Worm (Caenorhabditis elegans): ENCODE results near the gene F58B3.4.

F58B3.4 gene

DNA sequence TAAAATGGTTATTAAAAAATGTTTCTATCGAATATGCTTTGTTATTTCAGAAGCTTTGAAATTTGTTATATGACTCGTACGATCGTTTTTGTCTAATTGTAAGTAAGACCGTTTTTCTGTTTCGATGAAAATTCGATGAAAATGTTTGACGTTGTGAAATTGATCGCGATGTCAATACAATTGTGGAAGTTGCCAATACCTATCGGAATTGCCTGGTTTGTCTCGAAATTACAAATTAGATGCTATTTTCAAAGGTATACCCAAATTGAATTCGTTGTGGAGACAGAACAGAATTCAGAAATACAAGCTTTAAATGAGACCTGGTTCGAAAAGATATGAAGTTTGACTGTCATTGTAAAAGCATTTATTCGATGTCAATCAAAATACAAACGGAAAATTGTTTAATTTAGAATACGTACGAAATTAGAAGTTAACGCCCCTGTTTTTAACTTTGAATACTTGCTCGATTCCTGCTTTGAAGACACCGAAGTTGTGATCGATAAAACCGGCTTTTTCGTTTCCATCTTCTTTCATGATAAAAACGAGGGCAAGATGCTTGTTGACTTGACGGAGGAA, 28.3 kb downstream of the F58B3.4 start:
- TF ChIP-seq klf-2 (GFP tag; conservative IDR thresholded peaks at IDR 0.05) = no peak
- no peak for TF ChIP-seq ref-1 (GFP tag; conservative IDR thresholded peaks at IDR 0.05)
- TF ChIP-seq tab-1 (GFP tag; IDR thresholded peaks at IDR 0.05) = no peak
- no peak for TF ChIP-seq flt-1 (GFP tag; IDR thresholded peaks at IDR 0.05)
- no peak for TF ChIP-seq T22C8.4 (GFP tag; IDR thresholded peaks at IDR 0.05)
- TF ChIP-seq ztf-29 (GFP tag; IDR thresholded peaks at IDR 0.05) = no peak
- no peak for TF ChIP-seq cog-1 (tag; optimal IDR thresholded peaks at IDR 0.05)
- TF ChIP-seq med-1 (GFP tag; optimal IDR thresholded peaks at IDR 0.05; ENCODE audit: insufficient read depth) = no peak
- TF ChIP-seq ztf-23 (GFP tag; IDR thresholded peaks at IDR 0.05) = no peak

DNA sequence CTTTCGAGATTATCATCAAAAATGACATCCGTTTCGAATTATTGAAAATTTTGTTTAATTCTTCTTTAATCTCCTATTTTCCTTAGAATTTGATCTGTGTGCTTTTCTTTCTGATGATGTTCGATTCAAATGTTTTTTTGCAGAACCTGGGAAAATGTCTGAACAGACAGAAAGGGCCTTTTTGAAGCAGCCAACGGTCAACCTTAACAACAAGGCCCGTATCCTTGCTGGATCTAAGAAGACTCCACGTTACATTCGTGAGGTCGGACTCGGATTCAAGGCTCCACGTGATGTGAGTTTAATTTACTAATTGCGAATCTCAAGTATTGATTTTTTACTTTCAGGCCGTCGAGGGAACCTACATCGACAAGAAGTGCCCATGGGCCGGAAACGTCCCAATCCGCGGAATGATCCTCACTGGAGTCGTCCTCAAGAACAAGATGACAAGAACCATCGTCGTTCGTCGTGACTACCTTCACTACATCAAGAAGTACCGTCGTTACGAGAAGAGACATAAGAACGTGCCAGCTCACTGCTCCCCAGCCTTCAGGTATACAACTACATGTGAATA, 29.1 kb downstream of the F58B3.4 start, which contains the start of gene rps-11:
TSS of gene rps-11 (plus strand) at position 144 of the 571 bp plus-strand sequence.
- TF ChIP-seq med-1 (GFP tag; optimal IDR thresholded peaks at IDR 0.05; ENCODE audit: insufficient read depth) = no peak
- TF ChIP-seq cog-1 (tag; optimal IDR thresholded peaks at IDR 0.05) = no peak
- no peak for TF ChIP-seq tab-1 (GFP tag; IDR thresholded peaks at IDR 0.05)
- TF ChIP-seq ztf-23 (GFP tag; IDR thresholded peaks at IDR 0.05) = no peak
- no peak for TF ChIP-seq flt-1 (GFP tag; IDR thresholded peaks at IDR 0.05)
- TF ChIP-seq ref-1 (GFP tag; conservative IDR thresholded peaks at IDR 0.05) = no peak
- no peak for TF ChIP-seq T22C8.4 (GFP tag; IDR thresholded peaks at IDR 0.05)
- no peak for TF ChIP-seq klf-2 (GFP tag; conservative IDR thresholded peaks at IDR 0.05)

DNA sequence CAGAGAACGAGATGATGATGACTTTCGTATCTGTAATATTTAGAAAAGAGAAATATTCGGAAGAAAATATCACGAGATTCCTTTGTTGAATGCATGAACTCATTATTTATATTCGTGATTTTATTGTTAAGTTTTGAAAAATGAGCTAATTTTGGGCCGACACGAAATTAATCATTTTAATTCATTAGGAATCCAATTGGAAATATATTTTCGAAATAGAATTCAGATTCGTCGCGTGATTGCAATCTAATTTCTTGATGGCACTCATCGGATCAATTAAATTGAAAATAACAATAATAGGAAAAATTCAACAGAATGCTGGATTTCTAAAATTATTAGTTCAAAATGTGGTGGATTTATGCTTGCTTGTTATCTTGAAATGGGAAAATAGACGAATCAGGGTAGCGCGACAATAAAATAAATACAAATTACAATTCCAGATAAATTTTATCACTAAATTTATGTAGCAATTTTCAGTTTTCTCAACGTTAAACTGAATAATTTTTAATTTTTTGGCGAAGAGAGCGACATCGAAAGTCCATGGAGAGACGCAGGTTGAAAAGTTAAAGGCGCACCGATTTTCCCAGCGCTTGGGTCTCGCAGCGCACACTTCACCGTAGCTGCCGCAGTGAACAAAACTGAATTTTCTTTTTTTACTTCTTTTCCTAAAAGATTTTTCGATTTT, 29.8 kb downstream of the F58B3.4 start:
- TF ChIP-seq ztf-29 (GFP tag; IDR thresholded peaks at IDR 0.05) (no peak), ztf-23 (GFP tag; IDR thresholded peaks at IDR 0.05) (no peak), T22C8.4 (GFP tag; IDR thresholded peaks at IDR 0.05) (no peak), flt-1 (GFP tag; IDR thresholded peaks at IDR 0.05) (0 out of 2 replicates have a peak, but pooled peaks have one; percentile 51), cog-1 (tag; optimal IDR thresholded peaks at IDR 0.05) (no peak), klf-2 (GFP tag; conservative IDR thresholded peaks at IDR 0.05) (no peak), tab-1 (GFP tag; IDR thresholded peaks at IDR 0.05) (no peak; the same call in 1 of the 2 replicates)

DNA sequence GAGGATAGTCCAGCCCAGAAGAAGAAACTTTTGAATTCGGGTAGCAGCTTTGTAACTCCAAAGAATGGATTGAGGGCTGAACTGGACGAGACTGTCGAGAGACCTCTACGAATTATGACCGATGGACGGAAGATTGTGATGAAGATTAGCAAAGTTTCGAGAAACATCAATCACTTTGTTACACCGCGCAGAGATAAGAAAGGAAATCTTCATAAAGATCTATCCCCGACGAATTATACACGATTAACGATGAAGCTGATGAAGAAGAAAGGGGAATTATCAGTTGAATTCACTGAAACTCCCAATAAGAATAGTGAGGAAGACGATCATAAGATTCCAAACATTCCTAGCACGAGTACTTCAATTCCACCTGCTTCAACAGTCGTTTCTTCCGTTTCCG, 31.9 kb downstream of the F58B3.4 start:
- TF ChIP-seq T22C8.4 (GFP tag; IDR thresholded peaks at IDR 0.05) (no peak), klf-2 (GFP tag; conservative IDR thresholded peaks at IDR 0.05) (no peak), ztf-23 (GFP tag; IDR thresholded peaks at IDR 0.05) (no peak), ref-1 (GFP tag; conservative IDR thresholded peaks at IDR 0.05) (no peak), flt-1 (GFP tag; IDR thresholded peaks at IDR 0.05) (no peak), tab-1 (GFP tag; IDR thresholded peaks at IDR 0.05) (no peak), ztf-29 (GFP tag; IDR thresholded peaks at IDR 0.05) (no peak), cog-1 (tag; optimal IDR thresholded peaks at IDR 0.05) (no peak), med-1 (GFP tag; optimal IDR thresholded peaks at IDR 0.05; ENCODE audit: insufficient read depth) (no peak)

DNA sequence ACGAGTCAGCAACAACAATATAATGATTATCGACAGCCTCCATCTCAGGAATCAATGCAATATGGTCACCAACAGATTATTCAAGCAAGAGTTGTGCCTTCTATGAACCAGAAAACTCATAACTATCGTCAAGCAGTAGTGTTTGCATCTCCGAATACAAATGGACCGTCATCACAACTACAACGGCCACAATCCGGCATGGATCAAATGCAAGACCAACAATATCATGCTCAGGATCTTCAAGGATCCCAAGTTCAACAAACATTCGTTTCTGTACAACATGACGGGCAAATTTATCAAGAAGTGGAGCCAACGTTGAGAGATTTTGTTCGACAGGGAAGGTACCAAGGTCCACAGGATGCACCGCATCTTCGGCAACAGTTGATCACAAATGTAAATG, 34.6 kb downstream of the F58B3.4 start:
- TF ChIP-seq tab-1 (GFP tag; IDR thresholded peaks at IDR 0.05) (no peak), ztf-29 (GFP tag; IDR thresholded peaks at IDR 0.05) (no peak), T22C8.4 (GFP tag; IDR thresholded peaks at IDR 0.05) (no peak), ztf-23 (GFP tag; IDR thresholded peaks at IDR 0.05) (no peak), ref-1 (GFP tag; conservative IDR thresholded peaks at IDR 0.05) (no peak), klf-2 (GFP tag; conservative IDR thresholded peaks at IDR 0.05) (no peak), cog-1 (tag; optimal IDR thresholded peaks at IDR 0.05) (no peak), flt-1 (GFP tag; IDR thresholded peaks at IDR 0.05) (no peak), med-1 (GFP tag; optimal IDR thresholded peaks at IDR 0.05; ENCODE audit: insufficient read depth) (no peak)

DNA sequence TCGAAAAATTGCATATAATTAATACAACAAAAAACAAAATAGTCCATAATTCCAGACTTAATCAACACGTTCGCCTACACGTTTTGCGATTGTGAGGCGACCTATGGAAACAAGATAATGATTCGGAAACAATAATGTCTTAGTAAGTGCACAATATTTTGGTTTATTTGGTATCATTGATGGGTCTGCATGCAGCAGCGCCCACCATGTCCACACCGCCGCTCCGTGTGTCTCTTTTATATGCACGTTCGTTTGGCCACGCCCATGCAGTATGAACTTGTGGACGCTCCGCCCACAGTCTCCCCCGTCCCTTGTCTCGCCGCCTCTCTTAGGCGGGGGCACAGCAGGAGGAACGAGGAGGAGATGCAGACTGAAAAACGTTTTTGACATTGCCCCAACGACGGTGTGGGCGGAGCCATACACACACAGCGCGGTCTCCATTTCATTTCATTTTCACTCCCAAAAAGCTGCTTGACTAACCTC, 37.4 kb downstream of the F58B3.4 start, which contains the start of gene mig-38:
TSS of gene mig-38 (plus strand) at position 54 of the 483 bp plus-strand sequence.
- TF ChIP-seq ztf-23 (GFP tag; IDR thresholded peaks at IDR 0.05) (no peak), med-1 (GFP tag; optimal IDR thresholded peaks at IDR 0.05; ENCODE audit: insufficient read depth) (no peak)

DNA sequence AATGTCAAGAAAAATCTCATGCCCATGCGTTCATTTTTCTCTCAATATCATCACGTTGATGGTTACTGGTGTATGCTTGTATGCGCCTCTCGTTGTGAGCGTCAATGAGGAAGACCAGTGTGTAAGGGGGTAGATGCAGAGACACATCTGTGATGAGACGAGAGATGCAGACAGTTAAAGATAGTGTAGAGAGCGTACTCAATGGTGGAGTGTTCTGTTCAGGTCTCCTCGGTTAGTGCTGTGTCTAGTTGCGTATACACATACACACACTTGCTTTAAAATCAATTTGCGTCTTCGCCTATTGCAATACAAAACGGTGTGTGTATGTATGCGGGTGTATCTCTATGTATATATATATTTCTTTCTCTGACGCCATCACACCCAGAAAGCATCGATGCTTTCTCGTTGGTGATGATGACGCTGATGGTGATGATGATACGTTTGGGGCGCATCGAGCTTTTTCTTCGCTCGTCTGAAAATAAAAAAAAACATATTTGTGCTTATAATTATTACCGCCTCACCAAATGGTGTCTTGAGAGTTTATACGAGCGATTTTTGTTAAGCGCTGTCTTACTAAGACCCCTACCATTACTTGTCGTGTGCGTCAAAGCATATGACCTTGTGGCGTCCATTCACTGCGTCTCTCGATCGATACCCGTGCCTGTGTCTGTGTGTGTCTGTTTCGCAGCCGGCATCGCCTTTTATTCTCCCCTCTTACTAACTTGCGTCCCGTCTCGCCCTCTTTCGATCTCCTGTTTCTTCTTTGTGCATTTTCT, 38.0 kb downstream of the F58B3.4 start, which contains the start of gene F40F11.3:
TSS of gene F40F11.3 (minus strand) at position 589 of the 776 bp plus-strand sequence.
- TF ChIP-seq klf-2 (GFP tag; conservative IDR thresholded peaks at IDR 0.05) (no peak), cog-1 (tag; optimal IDR thresholded peaks at IDR 0.05) (peak; percentile 83), ref-1 (GFP tag; conservative IDR thresholded peaks at IDR 0.05) (no peak), ztf-29 (GFP tag; IDR thresholded peaks at IDR 0.05) (no peak; the same call in 1 of the 2 replicates), med-1 (GFP tag; optimal IDR thresholded peaks at IDR 0.05; ENCODE audit: insufficient read depth) (no peak), flt-1 (GFP tag; IDR thresholded peaks at IDR 0.05) (peak; percentile 57), T22C8.4 (GFP tag; IDR thresholded peaks at IDR 0.05) (peak; percentile 86), ztf-23 (GFP tag; IDR thresholded peaks at IDR 0.05) (no peak)

DNA sequence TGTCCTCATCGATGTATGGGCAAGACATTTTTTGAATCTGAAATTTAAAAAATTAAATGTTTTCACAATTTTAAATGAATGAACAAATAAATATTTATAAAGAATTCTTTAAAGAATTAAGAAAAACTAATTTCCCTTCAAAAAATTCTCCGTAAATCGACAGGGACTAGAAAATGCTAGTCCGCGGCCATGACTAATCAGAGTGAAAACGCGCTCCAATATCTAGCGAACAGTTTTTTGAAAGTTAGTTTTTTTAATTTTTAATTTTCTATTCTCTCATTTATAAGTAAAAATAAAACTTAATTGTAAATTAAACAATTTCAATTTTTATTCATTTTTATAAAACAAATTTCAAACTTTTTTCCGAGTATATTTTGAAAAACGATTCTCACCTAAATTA, 38.8 kb downstream of the F58B3.4 start:
- no peak for TF ChIP-seq ztf-23 (GFP tag; IDR thresholded peaks at IDR 0.05)
- TF ChIP-seq ztf-29 (GFP tag; IDR thresholded peaks at IDR 0.05) = no peak
- TF ChIP-seq med-1 (GFP tag; optimal IDR thresholded peaks at IDR 0.05; ENCODE audit: insufficient read depth) = no peak
- TF ChIP-seq klf-2 (GFP tag; conservative IDR thresholded peaks at IDR 0.05) = 0 out of 2 replicates have a peak, but pooled peaks have one; percentile 18
- no peak for TF ChIP-seq ref-1 (GFP tag; conservative IDR thresholded peaks at IDR 0.05)
- TF ChIP-seq flt-1 (GFP tag; IDR thresholded peaks at IDR 0.05) = peak; percentile 72; the same call in 1 of the 2 replicates

DNA sequence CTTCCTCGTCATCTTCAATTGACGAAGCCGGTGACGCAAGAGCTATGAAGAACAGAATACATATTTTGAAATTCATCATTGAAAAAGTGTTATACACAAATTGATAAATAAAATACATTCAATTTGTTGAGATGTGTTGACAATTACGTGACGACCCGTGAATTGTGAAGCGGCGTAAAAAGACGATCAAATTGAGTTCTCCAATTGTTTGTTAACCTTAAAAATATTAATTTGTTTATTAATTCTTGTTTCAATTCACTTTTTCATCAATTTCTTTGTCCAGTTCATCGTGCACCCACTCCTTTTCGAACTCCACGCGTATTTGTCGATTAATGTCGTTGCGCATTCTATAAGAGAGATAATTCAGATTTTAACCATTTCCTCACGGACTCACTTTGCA, 39.5 kb downstream of the F58B3.4 start, which contains the start of gene spe-36:
TSS of gene spe-36 (minus strand) at position 101 of the 400 bp plus-strand sequence.
- TF ChIP-seq ztf-29 (GFP tag; IDR thresholded peaks at IDR 0.05) (no peak), cog-1 (tag; optimal IDR thresholded peaks at IDR 0.05) (no peak), T22C8.4 (GFP tag; IDR thresholded peaks at IDR 0.05) (no peak), tab-1 (GFP tag; IDR thresholded peaks at IDR 0.05) (no peak), klf-2 (GFP tag; conservative IDR thresholded peaks at IDR 0.05) (no peak), med-1 (GFP tag; optimal IDR thresholded peaks at IDR 0.05; ENCODE audit: insufficient read depth) (no peak), flt-1 (GFP tag; IDR thresholded peaks at IDR 0.05) (no peak), ztf-23 (GFP tag; IDR thresholded peaks at IDR 0.05) (no peak), ref-1 (GFP tag; conservative IDR thresholded peaks at IDR 0.05) (no peak)
